Fruit fly (Drosophila melanogaster) whole organism, adult: ENCODE results near the gene O-fut2.

Source experiments
- CG11617 ChIP-seq: fragments of 200-800 bp; sonication (Bioruptor generic); optimal IDR thresholded peaks from 2 replicates; lab custom pipeline; 2017; ENCODE audit warnings: mild to moderate bottlenecking, missing biosample characterization, missing genetic modification reagents, missing genetic modification characterization
- CG12768 ChIP-seq: fragments of 200-800 bp; sonication (Bioruptor generic); optimal IDR thresholded peaks from 2 replicates; lab custom pipeline; 2017; ENCODE audit warnings: missing biosample characterization, missing genetic modification characterization, mild to moderate bottlenecking, moderate library complexity, missing genetic modification reagents
- CG14711 ChIP-seq: fragments of 200-800 bp; sonication (Bioruptor generic); optimal IDR thresholded peaks from 2 replicates; lab custom pipeline; 2018; ENCODE audit warnings: missing biosample characterization, mild to moderate bottlenecking, missing genetic modification characterization, moderate library complexity
- CG1620 ChIP-seq: fragments of 200-800 bp; sonication (Bioruptor generic); optimal IDR thresholded peaks from 2 replicates; lab custom pipeline; 2016; ENCODE audit warnings: missing biosample characterization, missing genetic modification characterization
- CG33017 ChIP-seq: fragments of 200-800 bp; sonication (Bioruptor generic); optimal IDR thresholded peaks from 2 replicates; lab custom pipeline; 2018; ENCODE audit warnings: missing biosample characterization, mild to moderate bottlenecking, missing genetic modification characterization, moderate library complexity
- CG7045 ChIP-seq: fragments of 200-800 bp; sonication (Bioruptor generic); optimal IDR thresholded peaks from 2 replicates; lab custom pipeline; 2017; ENCODE audit warnings: missing biosample characterization, mild to moderate bottlenecking, missing genetic modification characterization
- Clk ChIP-seq: fragments of 200-800 bp; sonication (Bioruptor generic); optimal IDR thresholded peaks from 2 replicates; lab custom pipeline; 2017; ENCODE audit warnings: missing biosample characterization, missing genetic modification characterization
- Hr96 ChIP-seq: fragments of 200-800 bp; sonication (Bioruptor generic); optimal IDR thresholded peaks from 2 replicates; lab custom pipeline; 2016; ENCODE audit warnings: missing biosample characterization, missing genetic modification characterization
- bab1 ChIP-seq: fragments of 200-800 bp; sonication (Bioruptor generic); optimal IDR thresholded peaks from 3 replicates; lab custom pipeline; 2019; ENCODE audit warnings: missing biosample characterization, mild to moderate bottlenecking, missing genetic modification characterization, moderate library complexity
- cic ChIP-seq: fragments of 200-800 bp; sonication (Bioruptor generic); optimal IDR thresholded peaks from 2 replicates; lab custom pipeline; 2017; ENCODE audit warnings: missing biosample characterization, mild to moderate bottlenecking, missing genetic modification characterization, moderate library complexity
- tj ChIP-seq: fragments of 200-800 bp; sonication (Bioruptor generic); optimal IDR thresholded peaks from 3 replicates; lab custom pipeline; 2017; ENCODE audit warnings: missing biosample characterization, mild to moderate bottlenecking, missing genetic modification characterization, moderate library complexity

- TF ChIP-seq Hr96 (no peak), CG14711 (tag; lab: Kevin White, UChicago) (no peak), CG11617 (GFP tag; lab: Kevin White, UChicago) (no peak), tj (GFP tag; lab: Kevin White, UChicago) (no peak), cic (GFP tag; lab: Kevin White, UChicago) (no peak), CG33017 (no peak), CG7045 (GFP tag; lab: Kevin White, UChicago) (no peak), CG12768 (GFP tag; lab: Kevin White, UChicago) (no peak), Clk (GFP tag; lab: Kevin White, UChicago) (no peak), bab1 (no peak), CG1620 (GFP tag; lab: Kevin White, UChicago) (no peak)
Measured at dm6 chrX:1456954-1457353, 8.8 kb downstream of the O-fut2 start, which contains the start of gene CG14785.
